Fruit fly (Drosophila melanogaster) whole organism, embryonic: ENCODE results near the gene Aef1.
A peak's percentile ranks its signal among the peaks of the same experiment; 100 is the strongest.

Experiments
- Adf1 ChIP-seq: fragments of 200-800 bp; sonication (Bioruptor generic); IDR thresholded peaks from 2 replicates; pipeline ENCODE4 v1.3.6; 2022; ENCODE audit warnings: missing biosample characterization, missing genetic modification characterization
- Antp ChIP-seq: fragments of 200-800 bp; sonication (Bioruptor generic); optimal IDR thresholded peaks from 3 replicates; lab custom pipeline; 2016; ENCODE audit warnings: missing biosample characterization, missing genetic modification characterization
- BtbVII ChIP-seq: fragments of 200-800 bp; sonication (Bioruptor generic); optimal IDR thresholded peaks from 3 replicates; lab custom pipeline; 2017; ENCODE audit warnings: missing biosample characterization, mild to moderate bottlenecking, missing genetic modification characterization
- CG10267 ChIP-seq: fragments of 200-800 bp; sonication (Bioruptor generic); optimal IDR thresholded peaks from 2 replicates; lab custom pipeline; 2018; ENCODE audit warnings: missing biosample characterization, mild to moderate bottlenecking, missing genetic modification characterization, moderate library complexity
- CG10959 ChIP-seq: fragments of 200-800 bp; sonication (Bioruptor generic); IDR thresholded peaks from 2 replicates; pipeline ENCODE4 v1.3.6; 2022; ENCODE audit warnings: missing biosample characterization, missing genetic modification characterization
- CG11504 ChIP-seq: fragments of 200-800 bp; sonication (Bioruptor generic); optimal IDR thresholded peaks from 3 replicates; lab custom pipeline; 2019; ENCODE audit warnings: missing biosample characterization, mild to moderate bottlenecking, missing genetic modification characterization, moderate library complexity
- CG12155 ChIP-seq: fragments of 200-800 bp; sonication (Bioruptor generic); optimal IDR thresholded peaks from 3 replicates; lab custom pipeline; 2016; ENCODE audit warnings: missing biosample characterization, missing genetic modification characterization
- CG14667 ChIP-seq: fragments of 200-800 bp; sonication (Bioruptor generic); IDR thresholded peaks from 2 replicates; pipeline ENCODE4 v1.3.6; 2022; ENCODE audit warnings: missing biosample characterization, missing genetic modification characterization
- CG15073 ChIP-seq: fragments of 200-800 bp; sonication (Bioruptor generic); optimal IDR thresholded peaks from 2 replicates; lab custom pipeline; 2016; ENCODE audit warnings: missing biosample characterization, missing genetic modification characterization
- CG1792 ChIP-seq: fragments of 200-800 bp; sonication (Bioruptor generic); optimal IDR thresholded peaks from 2 replicates; lab custom pipeline; 2016; ENCODE audit warnings: missing biosample characterization, missing genetic modification characterization
- CG2678 ChIP-seq: fragments of 200-800 bp; sonication (Bioruptor generic); optimal IDR thresholded peaks from 3 replicates; lab custom pipeline; 2019; ENCODE audit warnings: missing biosample characterization, mild to moderate bottlenecking, missing genetic modification characterization, moderate library complexity
- CG31388 ChIP-seq: fragments of 200-800 bp; sonication (Bioruptor generic); optimal IDR thresholded peaks from 2 replicates; lab custom pipeline; 2016; ENCODE audit warnings: missing biosample characterization, missing genetic modification characterization
- CG3838 ChIP-seq: fragments of 200-800 bp; sonication (Bioruptor generic); optimal IDR thresholded peaks from 3 replicates; lab custom pipeline; 2016; ENCODE audit warnings: missing biosample characterization, missing genetic modification characterization
- CG4854 ChIP-seq: fragments of 200-800 bp; sonication (Bioruptor generic); optimal IDR thresholded peaks from 2 replicates; lab custom pipeline; 2016; ENCODE audit warnings: missing biosample characterization, missing genetic modification characterization, inconsistent platforms
- CG6683 ChIP-seq: fragments of 200-800 bp; sonication (Bioruptor generic); optimal IDR thresholded peaks from 2 replicates; lab custom pipeline; 2017; ENCODE audit warnings: missing biosample characterization, mild to moderate bottlenecking, missing genetic modification characterization, missing genetic modification reagents
- CG6791 ChIP-seq: fragments of 200-800 bp; sonication (Bioruptor generic); IDR thresholded peaks from 3 replicates; pipeline ENCODE4 v1.3.6; 2022; ENCODE audit warnings: missing biosample characterization, missing genetic modification characterization; ENCODE audit not compliant: partially characterized antibody
- CG7271 ChIP-seq: fragments of 200-800 bp; sonication (Bioruptor generic); optimal IDR thresholded peaks from 2 replicates; lab custom pipeline; 2018; ENCODE audit warnings: missing biosample characterization, mild to moderate bottlenecking, missing genetic modification characterization, moderate library complexity
- CG7839 ChIP-seq: fragments of 200-800 bp; sonication (Bioruptor generic); optimal IDR thresholded peaks from 3 replicates; lab custom pipeline; 2018; ENCODE audit warnings: missing biosample characterization, mild to moderate bottlenecking, missing genetic modification characterization, moderate library complexity
- CG8765 ChIP-seq: fragments of 200-800 bp; sonication (Bioruptor generic); IDR thresholded peaks from 2 replicates; pipeline ENCODE4 v1.3.6; 2022; ENCODE audit warnings: missing biosample characterization, missing genetic modification characterization
- CG8924 ChIP-seq: fragments of 200-800 bp; optimal IDR thresholded peaks from 3 replicates; lab custom pipeline; 2019; ENCODE audit warnings: missing biosample characterization, mild to moderate bottlenecking, missing genetic modification characterization, moderate library complexity
- CHES-1-like ChIP-seq: fragments of 200-800 bp; sonication (Bioruptor generic); optimal IDR thresholded peaks from 2 replicates; lab custom pipeline; 2016; ENCODE audit warnings: missing biosample characterization, missing genetic modification characterization
- CTCF ChIP-seq: fragments of 200-800 bp; sonication (Bioruptor generic); optimal IDR thresholded peaks from 2 replicates; lab custom pipeline; 2017; ENCODE audit warnings: missing biosample characterization, mild to moderate bottlenecking, missing genetic modification characterization, moderate library complexity
- CrebB ChIP-seq: fragments of 200-800 bp; sonication (Bioruptor generic); optimal IDR thresholded peaks from 3 replicates; lab custom pipeline; 2018; ENCODE audit warnings: missing biosample characterization, mild to moderate bottlenecking, missing genetic modification characterization
- Deaf1 ChIP-seq: fragments of 200-800 bp; optimal IDR thresholded peaks from 3 replicates; lab custom pipeline; 2019; ENCODE audit warnings: missing biosample characterization, mild to moderate bottlenecking, missing genetic modification characterization, moderate library complexity
- Dfd ChIP-seq, 2 experiments: fragments of >200 bp; optimal IDR thresholded peaks; 2 replicates each; lab custom pipeline; 2017; ENCODE audit warnings: missing biosample characterization in 2 of 2, missing genetic modification characterization in 2 of 2
- E2f1 ChIP-seq: fragments of 200-800 bp; sonication (Bioruptor generic); IDR thresholded peaks from 2 replicates; pipeline ENCODE4 v1.3.6; 2022; ENCODE audit warnings: missing biosample characterization, missing genetic modification characterization
- E2f2 ChIP-seq: fragments of 200-800 bp; sonication (Bioruptor generic); IDR thresholded peaks from 2 replicates; pipeline ENCODE4 v1.3.6; 2022; ENCODE audit warnings: missing biosample characterization, missing genetic modification characterization
- ERR ChIP-seq: fragments of 200-800 bp; sonication (Bioruptor generic); optimal IDR thresholded peaks from 2 replicates; lab custom pipeline; 2016; ENCODE audit warnings: missing biosample characterization, missing genetic modification characterization
- Gug ChIP-seq: fragments of 200-800 bp; sonication (Bioruptor generic); IDR thresholded peaks from 4 replicates; pipeline ENCODE4 v1.3.6; 2022; ENCODE audit warnings: missing biosample characterization, missing genetic modification characterization
- HmgD ChIP-seq: fragments of 200-800 bp; sonication (Bioruptor generic); optimal IDR thresholded peaks from 3 replicates; lab custom pipeline; 2016; ENCODE audit warnings: missing biosample characterization, missing genetic modification characterization
- HmgZ ChIP-seq: fragments of 200-800 bp; sonication (Bioruptor generic); optimal IDR thresholded peaks from 2 replicates; lab custom pipeline; 2018; ENCODE audit warnings: missing biosample characterization, mild to moderate bottlenecking, missing genetic modification characterization
- Hr78 ChIP-seq, 2 experiments: fragments of 200-800 bp in 1 of 2; fragments of >200 bp in 1 of 2; sonication (Bioruptor generic) in 1 of 2; optimal IDR thresholded peaks; 2 replicates each; lab custom pipeline; 2017 to 2019; ENCODE audit warnings: missing biosample characterization in 2 of 2, missing genetic modification characterization in 2 of 2, mild to moderate bottlenecking in 1 of 2, moderate library complexity in 1 of 2
- Med ChIP-seq: fragments of 200-800 bp; sonication (Bioruptor generic); peaks from one replicate; lab custom pipeline; 2016; ENCODE audit warnings: missing biosample characterization, missing genetic modification characterization, mild to moderate bottlenecking, inconsistent platforms, moderate library complexity
- NC2β ChIP-seq: fragments of 200-800 bp; sonication (Bioruptor generic); optimal IDR thresholded peaks from 2 replicates; lab custom pipeline; 2016; ENCODE audit warnings: missing biosample characterization, missing genetic modification characterization
- Nf-YB ChIP-seq: fragments of 200-800 bp; sonication (Bioruptor generic); optimal IDR thresholded peaks from 3 replicates; lab custom pipeline; 2019; ENCODE audit warnings: missing biosample characterization, mild to moderate bottlenecking, missing genetic modification characterization, moderate library complexity
- Ravus ChIP-seq: fragments of 200-800 bp; sonication (Bioruptor generic); IDR thresholded peaks from 2 replicates; pipeline ENCODE4 v1.3.6; 2022; ENCODE audit warnings: missing biosample characterization, missing genetic modification characterization
- Rfx ChIP-seq: fragments of 200-800 bp; sonication (Bioruptor generic); IDR thresholded peaks from 2 replicates; pipeline ENCODE4 v1.3.6; 2022; ENCODE audit warnings: missing biosample characterization, missing genetic modification characterization
- YL-1 ChIP-seq: fragments of 200-800 bp; sonication (Bioruptor generic); optimal IDR thresholded peaks from 3 replicates; lab custom pipeline; 2017; ENCODE audit warnings: missing biosample characterization, mild to moderate bottlenecking, missing genetic modification characterization
- ab ChIP-seq: fragments of 200-800 bp; sonication (Bioruptor generic); optimal IDR thresholded peaks from 2 replicates; lab custom pipeline; 2016; ENCODE audit warnings: missing biosample characterization, missing genetic modification characterization
- fd64A ChIP-seq: fragments of 200-800 bp; sonication (Bioruptor generic); optimal IDR thresholded peaks from 3 replicates; lab custom pipeline; 2018; ENCODE audit warnings: missing biosample characterization, mild to moderate bottlenecking, missing genetic modification characterization
- gce ChIP-seq: fragments of 200-800 bp; sonication (Bioruptor generic); IDR thresholded peaks from 3 replicates; pipeline ENCODE4 v1.3.6; 2022; ENCODE audit warnings: missing biosample characterization, missing genetic modification characterization
- nom ChIP-seq: fragments of 200-800 bp; sonication (Bioruptor generic); optimal IDR thresholded peaks from 2 replicates; lab custom pipeline; 2017; ENCODE audit warnings: missing biosample characterization, missing genetic modification characterization, mild to moderate bottlenecking, moderate library complexity, missing genetic modification reagents
- peb ChIP-seq: fragments of 200-800 bp; sonication (Bioruptor generic); IDR thresholded peaks from 2 replicates; pipeline ENCODE4 v1.3.6; 2022; ENCODE audit warnings: missing biosample characterization, missing genetic modification characterization
- rib ChIP-seq: fragments of 200-800 bp; sonication (Bioruptor generic); IDR thresholded peaks from 2 replicates; pipeline ENCODE4 v1.3.6; 2022; ENCODE audit warnings: missing biosample characterization, missing genetic modification characterization
- sd ChIP-seq: fragments of 200-800 bp; sonication (Bioruptor generic); optimal IDR thresholded peaks from 3 replicates; lab custom pipeline; 2018; ENCODE audit warnings: missing biosample characterization, mild to moderate bottlenecking, missing genetic modification characterization, moderate library complexity
- stwl ChIP-seq: fragments of 200-800 bp; sonication (Bioruptor generic); optimal IDR thresholded peaks from 3 replicates; lab custom pipeline; 2018; ENCODE audit warnings: missing biosample characterization, mild to moderate bottlenecking, missing genetic modification characterization, moderate library complexity
- vnd ChIP-seq: fragments of 200-800 bp; sonication (Bioruptor generic); IDR thresholded peaks from 3 replicates; pipeline ENCODE4 v1.3.6; 2022; ENCODE audit warnings: missing biosample characterization, missing genetic modification characterization; ENCODE audit not compliant: partially characterized antibody
- wek ChIP-seq: fragments of 200-800 bp; sonication (Bioruptor generic); optimal IDR thresholded peaks from 3 replicates; lab custom pipeline; 2018; ENCODE audit warnings: missing biosample characterization, mild to moderate bottlenecking, missing genetic modification characterization, moderate library complexity
- wor ChIP-seq: fragments of 200-800 bp; sonication (Bioruptor generic); IDR thresholded peaks from 2 replicates; pipeline ENCODE4 v1.3.6; 2022; ENCODE audit warnings: missing biosample characterization, missing genetic modification characterization
- z ChIP-seq: fragments of 200-800 bp; sonication (Bioruptor generic); IDR thresholded peaks from 3 replicates; pipeline ENCODE4 v1.3.6; 2022; ENCODE audit warnings: missing biosample characterization, missing genetic modification characterization

Aef1 gene

DNA sequence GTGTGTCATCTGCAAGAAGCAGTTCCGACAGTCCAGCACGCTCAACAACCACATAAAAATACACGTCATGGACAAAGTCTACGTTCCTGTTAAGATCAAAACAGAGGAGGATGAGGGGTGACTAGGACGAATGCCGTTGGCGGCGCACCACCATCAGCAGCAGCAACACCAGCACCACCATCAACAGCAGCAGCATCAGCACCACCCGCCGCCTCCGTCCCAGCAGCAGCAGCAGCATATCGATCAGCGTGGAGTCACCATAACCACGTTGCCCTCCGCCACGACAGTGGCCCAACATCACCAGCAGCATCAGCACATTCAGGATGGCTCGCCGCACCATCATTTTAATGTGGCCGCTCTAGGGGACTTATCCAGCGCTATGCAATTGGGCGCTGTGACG lies 2.9 kb downstream of the Aef1 start:
- TF ChIP-seq wek (no peak), CG14667 (GFP tag; lab: Robert Waterston, UW) (no peak), Med (GFP tag; lab: Kevin White, UChicago) (no peak), Dfd (GFP tag; optimal IDR thresholded peaks at IDR 0.05; lab: Kevin White, UChicago) (peak in 1 of 2 experiments; percentile 52)

DNA sequence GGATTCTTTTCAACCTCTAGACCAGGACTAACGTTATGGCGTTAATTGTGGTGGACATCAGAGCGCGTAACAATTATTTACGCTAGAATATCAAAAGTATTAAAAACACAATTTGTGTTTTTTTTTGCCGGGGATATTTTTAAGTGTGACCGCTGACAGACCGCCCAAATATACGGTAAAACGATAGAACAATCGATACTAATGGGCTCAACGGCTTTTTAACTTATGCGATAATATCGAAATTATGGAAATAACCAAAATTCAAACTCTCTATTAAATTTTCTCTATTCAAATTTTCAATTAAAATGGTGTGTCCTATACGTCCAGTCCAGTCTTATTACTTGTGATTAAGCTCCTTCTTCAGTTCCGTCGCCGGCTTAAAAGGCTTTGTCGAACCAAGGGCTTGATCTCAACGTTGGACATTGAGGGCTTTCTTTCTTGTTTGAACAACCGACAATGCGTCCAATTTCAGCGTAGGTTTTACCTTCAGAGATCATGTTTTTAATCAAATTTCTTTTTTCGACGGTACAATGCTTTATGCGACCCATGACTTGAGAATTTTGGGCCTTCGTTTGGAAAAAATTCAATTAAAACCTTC lies 8.1 kb downstream of the Aef1 start, which contains the start of gene CG5664:
TSS of gene CG5664 (minus strand) at position 148 of the 598 bp plus-strand sequence.
- TF ChIP-seq rib (no peak), nom (GFP tag; lab: Kevin White, UChicago) (no peak), CG6683 (GFP tag; lab: Kevin White, UChicago) (no peak), HmgD (GFP tag; lab: Kevin White, UChicago) (no peak), CG2678 (no peak), Antp (GFP tag; lab: Kevin White, UChicago) (no peak), CG8765 (GFP tag; lab: Robert Waterston, UW) (no peak), vnd (GFP tag; lab: Robert Waterston, UW) (peak; percentile 69), CG10267 (tag; lab: Kevin White, UChicago) (peak; percentile 45), z (no peak), CG8924 (tag; lab: Kevin White, UChicago) (no peak), CG31388 (GFP tag; lab: Kevin White, UChicago) (no peak), NC2β (no peak), CHES-1-like (no peak), E2f2 (GFP tag; lab: Robert Waterston, UW) (peak; percentile 81), CG10959 (GFP tag; lab: Robert Waterston, UW) (no peak), CG3838 (GFP tag; lab: Kevin White, UChicago) (no peak), CG12155 (no peak), Gug (GFP tag; lab: Robert Waterston, UW) (no peak), Adf1 (no peak), CG15073 (GFP tag; lab: Kevin White, UChicago) (no peak), CrebB (tag; lab: Kevin White, UChicago) (no peak), CG4854 (GFP tag; lab: Kevin White, UChicago) (no peak), ab (no peak), CG6791 (peak; percentile 80), BtbVII (no peak), peb (GFP tag; lab: Robert Waterston, UW) (no peak), Deaf1 (no peak), Ravus (GFP tag; lab: Robert Waterston, UW) (no peak), YL-1 (peak; percentile 5), CG1792 (GFP tag; lab: Kevin White, UChicago) (no peak), Hr78 (GFP tag; optimal IDR thresholded peaks at IDR 0.05; lab: Kevin White, UChicago) (no peak), CG7839 (no peak), ERR (no peak), wor (GFP tag; lab: Robert Waterston, UW) (no peak), CG7271 (tag; lab: Kevin White, UChicago) (no peak), E2f1 (no peak), CTCF (GFP tag; lab: Kevin White, UChicago) (no peak), Rfx (GFP tag; lab: Robert Waterston, UW) (no peak), fd64A (GFP tag; lab: Kevin White, UChicago) (no peak), CG11504 (tag; lab: Kevin White, UChicago) (no peak), HmgZ (tag; lab: Kevin White, UChicago) (no peak), gce (GFP tag; lab: Robert Waterston, UW) (no peak), sd (tag; lab: Kevin White, UChicago) (no peak), Nf-YB (GFP tag; lab: Kevin White, UChicago) (no peak), stwl (peak; percentile 52)
